Fruit fly (Drosophila melanogaster) whole organism, embryonic: ENCODE results near the gene LpR2.
A peak's percentile ranks its signal among the peaks of the same experiment; 100 is the strongest.

Experiments
- Awh ChIP-seq: fragments of 200-800 bp; sonication (Bioruptor generic); IDR thresholded peaks from 2 replicates; pipeline ENCODE4, ENCODE4 v1.3.6; 2022; ENCODE audit warnings: missing biosample characterization, missing genetic modification characterization
- CG12104 ChIP-seq: fragments of 200-800 bp; sonication (Bioruptor generic); optimal IDR thresholded peaks from 3 replicates; lab custom pipeline; 2016; ENCODE audit warnings: missing biosample characterization, missing genetic modification characterization
- CG12155 ChIP-seq: fragments of 200-800 bp; sonication (Bioruptor generic); optimal IDR thresholded peaks from 3 replicates; lab custom pipeline; 2016; ENCODE audit warnings: missing biosample characterization, missing genetic modification characterization
- CG13296 ChIP-seq: fragments of 200-800 bp; sonication (Bioruptor generic); optimal IDR thresholded peaks from 3 replicates; lab custom pipeline; 2018; ENCODE audit warnings: missing biosample characterization, mild to moderate bottlenecking, missing genetic modification characterization
- CG15011 ChIP-seq: fragments of 200-800 bp; sonication (Bioruptor generic); optimal IDR thresholded peaks from 3 replicates; lab custom pipeline; 2018; ENCODE audit warnings: missing biosample characterization, mild to moderate bottlenecking, missing genetic modification characterization
- CG18262 ChIP-seq: fragments of 200-800 bp; optimal IDR thresholded peaks from 3 replicates; lab custom pipeline; 2019; ENCODE audit warnings: missing biosample characterization, mild to moderate bottlenecking, missing genetic modification characterization, moderate library complexity
- CG18599 ChIP-seq: fragments of 200-800 bp; sonication (Bioruptor generic); optimal IDR thresholded peaks from 3 replicates; lab custom pipeline; 2017; ENCODE audit warnings: missing biosample characterization, missing genetic modification characterization, mild to moderate bottlenecking, moderate library complexity, missing genetic modification reagents
- CG18619 ChIP-seq: fragments of 200-800 bp; sonication (Bioruptor generic); optimal IDR thresholded peaks from 3 replicates; lab custom pipeline; 2017; ENCODE audit warnings: missing biosample characterization, mild to moderate bottlenecking, missing genetic modification characterization
- CG18764 ChIP-seq: fragments of 200-800 bp; sonication (Bioruptor generic); optimal IDR thresholded peaks from 3 replicates; lab custom pipeline; 2016; ENCODE audit warnings: missing biosample characterization, missing genetic modification characterization
- CG2116 ChIP-seq: fragments of 200-800 bp; sonication (Bioruptor generic); optimal IDR thresholded peaks from 3 replicates; lab custom pipeline; 2018; ENCODE audit warnings: missing biosample characterization, mild to moderate bottlenecking, missing genetic modification characterization
- CG32532 ChIP-seq: fragments of 200-800 bp; sonication (Bioruptor generic); IDR thresholded peaks from 2 replicates; pipeline ENCODE4 v1.3.6; 2022; ENCODE audit warnings: missing biosample characterization, missing genetic modification characterization
- CG33213 ChIP-seq: fragments of 200-800 bp; sonication (Bioruptor generic); optimal IDR thresholded peaks from 3 replicates; lab custom pipeline; 2016; ENCODE audit warnings: missing biosample characterization, missing genetic modification characterization
- CG4328 ChIP-seq: fragments of 200-800 bp; sonication (Bioruptor generic); optimal IDR thresholded peaks from 3 replicates; lab custom pipeline; 2017; ENCODE audit warnings: missing biosample characterization, missing genetic modification reagents, missing genetic modification characterization
- CG4820 ChIP-seq: fragments of 200-800 bp; sonication (Bioruptor generic); optimal IDR thresholded peaks from 3 replicates; lab custom pipeline; 2016; ENCODE audit warnings: missing biosample characterization, missing genetic modification characterization
- CG6175 ChIP-seq: fragments of 200-800 bp; sonication (Bioruptor generic); IDR thresholded peaks from 3 replicates; pipeline ENCODE4 v1.3.6; 2022; ENCODE audit warnings: missing biosample characterization, missing genetic modification characterization
- CG6654 ChIP-seq: fragments of 200-800 bp; sonication (Bioruptor generic); optimal IDR thresholded peaks from 2 replicates; lab custom pipeline; 2017; ENCODE audit warnings: missing biosample characterization, mild to moderate bottlenecking, missing genetic modification characterization
- CG7786 ChIP-seq: fragments of 200-800 bp; sonication (Bioruptor generic); optimal IDR thresholded peaks from 2 replicates; lab custom pipeline; 2016; ENCODE audit warnings: missing biosample characterization, missing genetic modification characterization
- CG7839 ChIP-seq: fragments of 200-800 bp; sonication (Bioruptor generic); optimal IDR thresholded peaks from 3 replicates; lab custom pipeline; 2018; ENCODE audit warnings: missing biosample characterization, mild to moderate bottlenecking, missing genetic modification characterization, moderate library complexity
- CG7987 ChIP-seq: fragments of 200-800 bp; sonication (Bioruptor generic); optimal IDR thresholded peaks from 2 replicates; lab custom pipeline; 2018; ENCODE audit warnings: missing biosample characterization, mild to moderate bottlenecking, missing genetic modification characterization, moderate library complexity
- CG8089 ChIP-seq: fragments of 200-800 bp; sonication (Bioruptor generic); optimal IDR thresholded peaks from 3 replicates; lab custom pipeline; 2016; ENCODE audit warnings: missing biosample characterization, missing genetic modification characterization
- Dad ChIP-seq: fragments of 200-800 bp; sonication (Bioruptor generic); optimal IDR thresholded peaks from 3 replicates; lab custom pipeline; 2016; ENCODE audit warnings: missing biosample characterization, missing genetic modification characterization
- Dip2 ChIP-seq: fragments of 200-800 bp; sonication (Bioruptor generic); IDR thresholded peaks from 2 replicates; pipeline ENCODE4 v1.3.6; 2022; ENCODE audit warnings: missing biosample characterization, missing genetic modification characterization
- ERR ChIP-seq: fragments of 200-800 bp; sonication (Bioruptor generic); optimal IDR thresholded peaks from 2 replicates; lab custom pipeline; 2016; ENCODE audit warnings: missing biosample characterization, missing genetic modification characterization
- Fer3 ChIP-seq: fragments of 200-800 bp; sonication (Bioruptor generic); optimal IDR thresholded peaks from 2 replicates; lab custom pipeline; 2018; ENCODE audit warnings: missing biosample characterization, mild to moderate bottlenecking, missing genetic modification characterization, moderate library complexity
- HLHmδ ChIP-seq: fragments of 200-800 bp; sonication (Bioruptor generic); optimal IDR thresholded peaks from 2 replicates; lab custom pipeline; 2018; ENCODE audit warnings: missing biosample characterization, mild to moderate bottlenecking, missing genetic modification characterization, moderate library complexity
- MBD-R2 ChIP-seq: fragments of 200-800 bp; sonication (Bioruptor generic); IDR thresholded peaks from 2 replicates; pipeline ENCODE4 v1.3.6; 2022; ENCODE audit warnings: missing biosample characterization, missing genetic modification characterization
- Max ChIP-seq: fragments of 200-800 bp; sonication (Bioruptor generic); optimal IDR thresholded peaks from 2 replicates; lab custom pipeline; 2016; ENCODE audit warnings: missing biosample characterization, mild to moderate bottlenecking, missing genetic modification characterization
- Mes4 ChIP-seq: fragments of 200-800 bp; sonication (Bioruptor generic); optimal IDR thresholded peaks from 2 replicates; lab custom pipeline; 2016; ENCODE audit warnings: missing biosample characterization, missing genetic modification characterization
- Mrtf ChIP-seq: fragments of 200-800 bp; sonication (Bioruptor generic); IDR thresholded peaks from 3 replicates; pipeline ENCODE4 v1.3.6; 2022; ENCODE audit warnings: missing biosample characterization, missing genetic modification characterization
- PHDP ChIP-seq: fragments of 200-800 bp; sonication (Bioruptor generic); optimal IDR thresholded peaks from 3 replicates; lab custom pipeline; 2018; ENCODE audit warnings: missing biosample characterization, mild to moderate bottlenecking, missing genetic modification characterization, moderate library complexity
- Tbp ChIP-seq: fragments of >200 bp; optimal IDR thresholded peaks from 2 replicates; lab custom pipeline; 2018; ENCODE audit warnings: missing biosample characterization, missing genetic modification characterization
- Xrp1 ChIP-seq: fragments of 200-800 bp; sonication (Bioruptor generic); IDR thresholded peaks from 2 replicates; pipeline ENCODE4 v1.3.6; 2022; ENCODE audit warnings: missing biosample characterization, missing genetic modification characterization
- ap ChIP-seq: fragments of 200-800 bp; sonication (Bioruptor generic); IDR thresholded peaks from 2 replicates; pipeline ENCODE4 v1.3.6; 2022; ENCODE audit warnings: missing biosample characterization, missing genetic modification characterization
- ash1 ChIP-seq: fragments of 200-800 bp; sonication (Bioruptor generic); optimal IDR thresholded peaks from 2 replicates; lab custom pipeline; 2018; ENCODE audit warnings: missing biosample characterization, mild to moderate bottlenecking, missing genetic modification characterization
- cato ChIP-seq: fragments of 200-800 bp; sonication (Bioruptor generic); optimal IDR thresholded peaks from 2 replicates; lab custom pipeline; 2016; ENCODE audit warnings: missing biosample characterization, missing genetic modification characterization, borderline replicate concordance
- cwo ChIP-seq: fragments of 200-800 bp; sonication (Bioruptor generic); optimal IDR thresholded peaks from 3 replicates; lab custom pipeline; 2017; ENCODE audit warnings: missing biosample characterization, missing genetic modification characterization, mild to moderate bottlenecking, moderate library complexity, missing genetic modification reagents
- dan ChIP-seq: fragments of 200-800 bp; sonication (Bioruptor generic); IDR thresholded peaks from 2 replicates; pipeline ENCODE4 v1.3.6; 2022; ENCODE audit warnings: missing biosample characterization, missing genetic modification characterization
- dimm ChIP-seq: fragments of 200-800 bp; sonication (Bioruptor generic); IDR thresholded peaks from 2 replicates; pipeline ENCODE4 v1.3.6; 2022; ENCODE audit warnings: missing biosample characterization, missing genetic modification characterization
- dm ChIP-seq: fragments of 200-800 bp; sonication (Bioruptor generic); optimal IDR thresholded peaks from 3 replicates; lab custom pipeline; 2016; ENCODE audit warnings: missing biosample characterization, missing genetic modification characterization
- emc ChIP-seq: fragments of 200-800 bp; sonication (Bioruptor generic); optimal IDR thresholded peaks from 2 replicates; lab custom pipeline; 2016; ENCODE audit warnings: missing biosample characterization, missing genetic modification characterization
- en ChIP-seq: fragments of 200-800 bp; sonication (Bioruptor generic); optimal IDR thresholded peaks from 2 replicates; lab custom pipeline; 2016; ENCODE audit warnings: missing biosample characterization, missing genetic modification characterization
- eve ChIP-seq, 2 experiments: fragments of >200 bp; optimal IDR thresholded peaks; 2 replicates each; lab custom pipeline; 2017; ENCODE audit warnings: missing biosample characterization in 2 of 2, missing genetic modification characterization in 2 of 2
- lola ChIP-seq, 3 experiments: fragments of >200 bp in 2 of 3; fragments of 200-800 bp in 1 of 3; sonication (Bioruptor generic) in 1 of 3; optimal IDR thresholded peaks; 2 replicates each; lab custom pipeline; 2017 to 2019; ENCODE audit warnings: missing biosample characterization in 3 of 3, missing genetic modification characterization in 3 of 3, mild to moderate bottlenecking in 1 of 3, moderate library complexity in 1 of 3
- luna ChIP-seq: fragments of 200-800 bp; sonication (Bioruptor generic); optimal IDR thresholded peaks from 2 replicates; lab custom pipeline; 2016; ENCODE audit warnings: missing biosample characterization, missing genetic modification characterization
- nerfin-1 ChIP-seq: fragments of 200-800 bp; sonication (Bioruptor generic); optimal IDR thresholded peaks from 3 replicates; lab custom pipeline; 2019; ENCODE audit warnings: missing biosample characterization, mild to moderate bottlenecking, missing genetic modification characterization, moderate library complexity
- otp ChIP-seq: fragments of 200-800 bp; sonication (Bioruptor generic); IDR thresholded peaks from 3 replicates; pipeline ENCODE4, ENCODE4 v1.3.6; 2022; ENCODE audit warnings: missing biosample characterization, missing genetic modification characterization
- ranshi ChIP-seq: fragments of 200-800 bp; sonication (Bioruptor generic); IDR thresholded peaks from 2 replicates; pipeline ENCODE4 v1.3.6; 2022; ENCODE audit warnings: missing biosample characterization, missing genetic modification characterization
- salm ChIP-seq: fragments of 200-800 bp; sonication (Bioruptor generic); optimal IDR thresholded peaks from 2 replicates; lab custom pipeline; 2018; ENCODE audit warnings: missing biosample characterization, mild to moderate bottlenecking, missing genetic modification characterization
- shn ChIP-seq: fragments of 200-800 bp; sonication (Bioruptor generic); optimal IDR thresholded peaks from 3 replicates; lab custom pipeline; 2016; ENCODE audit warnings: missing biosample characterization, missing genetic modification characterization
- sim ChIP-seq: fragments of 200-800 bp; sonication (Bioruptor generic); IDR thresholded peaks from 2 replicates; pipeline ENCODE4 v1.3.6; 2022; ENCODE audit warnings: missing biosample characterization, missing genetic modification characterization
- zfh2 ChIP-seq: fragments of 200-800 bp; sonication (Bioruptor generic); optimal IDR thresholded peaks from 2 replicates; lab custom pipeline; 2016; ENCODE audit warnings: missing biosample characterization, missing genetic modification characterization

The LpR2 gene

DNA sequence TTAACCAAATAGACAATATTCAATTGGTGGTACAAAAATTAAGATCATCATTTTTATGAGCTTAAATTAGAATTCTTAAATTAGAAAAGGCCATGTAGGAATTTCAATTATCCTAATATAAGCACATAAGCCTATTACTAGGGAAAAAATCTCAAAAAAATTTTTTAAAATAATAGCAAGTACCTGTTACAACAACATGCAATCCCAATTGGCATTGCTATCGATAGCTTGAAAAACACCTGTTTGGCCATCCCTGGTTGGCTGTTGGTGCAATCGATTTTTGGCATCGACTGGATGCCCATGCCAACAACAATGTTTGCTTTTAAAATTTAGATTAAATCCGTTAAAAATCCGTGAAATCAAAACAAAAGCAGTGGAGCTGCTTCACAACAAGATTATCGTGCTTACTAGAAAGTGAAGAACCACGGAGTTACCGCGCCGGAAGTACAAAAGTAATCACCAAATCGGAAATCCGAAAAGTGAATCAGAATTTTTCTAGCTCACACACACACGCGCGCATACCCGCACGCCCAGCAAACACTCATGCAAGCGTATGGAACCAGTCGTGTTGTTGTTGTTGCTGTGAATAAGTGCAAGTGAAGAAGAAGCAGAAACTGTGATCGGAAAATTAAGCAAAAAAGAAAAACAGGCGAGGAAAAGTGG, 78.6 kb downstream of the LpR2 start, which contains the start of gene RASSF8 (continued):
- TF ChIP-seq CG6175 (no peak), en (GFP tag; lab: Kevin White, UChicago) (no peak), ranshi (GFP tag; lab: Robert Waterston, UW) (no peak), ERR (GFP tag; lab: Kevin White, UChicago) (no peak), Mes4 (GFP tag; lab: Kevin White, UChicago) (no peak), CG18599 (GFP tag; lab: Kevin White, UChicago) (no peak), luna (GFP tag; lab: Kevin White, UChicago) (no peak), ash1 (GFP tag; lab: Kevin White, UChicago) (no peak), dan (GFP tag; lab: Robert Waterston, UW) (no peak), CG4820 (peak; percentile 17), ap (GFP tag; lab: Robert Waterston, UW) (no peak), Awh (GFP tag; lab: Robert Waterston, UW) (no peak), shn (GFP tag; lab: Kevin White, UChicago) (no peak), CG18262 (peak; percentile 9), zfh2 (GFP tag; lab: Kevin White, UChicago) (peak; percentile 53), CG4328 (GFP tag; lab: Kevin White, UChicago) (no peak), CG18619 (GFP tag; lab: Kevin White, UChicago) (no peak), nerfin-1 (peak; percentile 88), Dad (GFP tag; lab: Kevin White, UChicago) (no peak), lola (GFP tag; optimal IDR thresholded peaks at IDR 0.05; lab: Kevin White, UChicago) (no peak), CG6654 (GFP tag; lab: Kevin White, UChicago) (no peak), Dip2 (GFP tag; lab: Robert Waterston, UW) (no peak), MBD-R2 (GFP tag; lab: Robert Waterston, UW) (peak; percentile 37; the same call in 1 of the 2 replicates), Max (GFP tag; lab: Kevin White, UChicago) (no peak), CG12104 (GFP tag; lab: Kevin White, UChicago) (no peak), Fer3 (no peak), CG2116 (GFP tag; lab: Kevin White, UChicago) (peak; percentile 34), CG15011 (GFP tag; lab: Kevin White, UChicago) (no peak), cato (GFP tag; lab: Kevin White, UChicago) (no peak), CG18764 (GFP tag; lab: Kevin White, UChicago) (no peak), CG33213 (no peak), CG7839 (tag; lab: Kevin White, UChicago) (no peak), salm (tag; lab: Kevin White, UChicago) (no peak), dimm (GFP tag; lab: Robert Waterston, UW) (no peak), otp (GFP tag; lab: Robert Waterston, UW) (no peak), CG13296 (peak; percentile 4), cwo (GFP tag; lab: Kevin White, UChicago) (no peak), HLHmδ (GFP tag; lab: Kevin White, UChicago) (no peak), dm (GFP tag; lab: Kevin White, UChicago) (peak; percentile 25), Mrtf (GFP tag; lab: Robert Waterston, UW) (no peak), Xrp1 (GFP tag; lab: Robert Waterston, UW) (no peak; the same call in 1 of the 2 replicates), CG8089 (GFP tag; lab: Kevin White, UChicago) (no peak), CG7786 (GFP tag; lab: Kevin White, UChicago) (no peak), sim (GFP tag; lab: Robert Waterston, UW) (no peak), CG7987 (GFP tag; lab: Kevin White, UChicago) (no peak), Tbp (GFP tag; lab: Kevin White, UChicago) (no peak), eve (GFP tag; optimal IDR thresholded peaks at IDR 0.05; lab: Kevin White, UChicago) (no peak), PHDP (tag; lab: Kevin White, UChicago) (peak; percentile 12), emc (GFP tag; lab: Kevin White, UChicago) (no peak), CG32532 (GFP tag; lab: Robert Waterston, UW) (peak; percentile 46), CG12155 (no peak)
